Fruit fly (Drosophila melanogaster): ENCODE measurements around the gene SdhC.

DNA sequence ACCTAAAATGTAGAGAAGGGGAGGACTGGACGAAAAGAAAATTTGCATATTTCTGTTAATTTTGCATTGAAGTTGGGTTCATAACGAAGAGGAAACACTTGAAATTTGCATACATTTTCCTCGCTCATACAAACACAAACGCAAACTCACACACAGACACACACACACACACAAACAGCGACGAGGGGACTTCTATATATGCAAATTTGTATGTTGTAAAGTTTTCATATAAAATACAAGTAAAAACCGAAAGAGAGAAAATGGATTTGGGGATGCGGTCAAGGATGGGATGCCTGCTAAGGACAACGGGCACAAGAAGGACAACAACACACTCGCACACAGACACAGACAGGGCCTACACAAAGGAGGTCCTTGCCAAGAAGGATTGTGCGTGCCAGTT, 47.9 kb upstream of the SdhC start:
- TF ChIP-seq CG17806 (tag; optimal IDR thresholded peaks at IDR 0.05), result no peak
- no peak for TF ChIP-seq Pif1B (GFP tag; optimal IDR thresholded peaks at IDR 0.05)
- TF ChIP-seq D1 (tag; optimal IDR thresholded peaks at IDR 0.05), result no peak
- TF ChIP-seq fd96Ca (GFP tag; IDR thresholded peaks at IDR 0.05), result no peak
- TF ChIP-seq gl (tag; optimal IDR thresholded peaks at IDR 0.05), result no peak
- TF ChIP-seq CG8301 (tag; optimal IDR thresholded peaks at IDR 0.05), result no peak
- TF ChIP-seq CG9948 (tag; optimal IDR thresholded peaks at IDR 0.05), result no peak
- TF ChIP-seq EcR (GFP tag; optimal IDR thresholded peaks at IDR 0.05), result no peak
- no peak for TF ChIP-seq Snoo (tag; optimal IDR thresholded peaks at IDR 0.05)
